Worm (Caenorhabditis elegans) whole organism, L1 larva: Measurements from ENCODE around the gene F46C8.3.

Source experiments
- C34B4.2 ChIP-seq: sonication (generic microtip); optimal IDR thresholded peaks from 2 replicates; lab custom pipeline; 2017; ENCODE audit warnings: mild to moderate bottlenecking, missing genetic modification characterization, missing compliant biosample characterization
- F16B12.6 ChIP-seq: fragments of 150-350 bp; optimal IDR thresholded peaks from 2 replicates; lab custom pipeline; 2014; ENCODE audit warnings: missing biosample characterization, missing genetic modification characterization
- aly-2 ChIP-seq: fragments of 150-350 bp; optimal IDR thresholded peaks from 2 replicates; lab custom pipeline; 2014; ENCODE audit warnings: missing biosample characterization, missing genetic modification characterization
- ama-1 ChIP-seq: fragments of 150-350 bp; optimal IDR thresholded peaks from 2 replicates; lab custom pipeline; 2014
- blmp-1 ChIP-seq: fragments of 150-350 bp; optimal IDR thresholded peaks from 2 replicates; lab custom pipeline; 2014; ENCODE audit warnings: missing biosample characterization, missing genetic modification characterization
- ceh-63 ChIP-seq: fragments of 200-800 bp; sonication (Bioruptor generic); optimal IDR thresholded peaks from 2 replicates; lab custom pipeline; 2018; ENCODE audit warnings: mild to moderate bottlenecking, missing genetic modification characterization, missing compliant biosample characterization
- ceh-82 ChIP-seq, 3 experiments: fragments of 150-350 bp in 1 of 3; sonication (generic microtip) in 2 of 3; optimal IDR thresholded peaks; 2 replicates each; lab custom pipeline; 2014 to 2017; ENCODE audit warnings: missing biosample characterization in 3 of 3, missing genetic modification characterization in 3 of 3
- ces-1 ChIP-seq: fragments of 150-350 bp; optimal IDR thresholded peaks from 2 replicates; lab custom pipeline; 2014; ENCODE audit warnings: missing biosample characterization, missing genetic modification reagents, missing genetic modification characterization
- dsc-1 ChIP-seq: sonication (generic microtip); optimal IDR thresholded peaks from 2 replicates; lab custom pipeline; 2016; ENCODE audit warnings: mild to moderate bottlenecking, missing genetic modification characterization, missing compliant biosample characterization
- efl-1 ChIP-seq, 4 experiments: fragments of 150-350 bp; optimal IDR thresholded peaks in 3 of 4; peaks in 1 of 4; 1 replicate in 1 of 4; 2 replicates in 3 of 4; lab custom pipeline; 2014; ENCODE audit warnings: missing biosample characterization in 2 of 4, missing genetic modification characterization in 2 of 4, missing genetic modification reagents in 2 of 4
- egl-27 ChIP-seq, 2 experiments: fragments of 150-350 bp in 1 of 2; sonication (generic microtip); optimal IDR thresholded peaks; 3 replicates each; lab custom pipeline; 2017 to 2018; ENCODE audit warnings: missing biosample characterization in 2 of 2, missing genetic modification characterization in 2 of 2, missing genetic modification reagents in 2 of 2
- fkh-8 ChIP-seq: sonication (generic microtip); optimal IDR thresholded peaks from 2 replicates; lab custom pipeline; 2016; ENCODE audit warnings: mild to moderate bottlenecking, missing genetic modification characterization, missing compliant biosample characterization
- fos-1 ChIP-seq: fragments of 150-350 bp; optimal IDR thresholded peaks from 2 replicates; lab custom pipeline; 2014; ENCODE audit warnings: missing biosample characterization, missing genetic modification characterization
- lin-14 ChIP-seq: fragments of 200-800 bp; sonication (Bioruptor generic); optimal IDR thresholded peaks from 2 replicates; lab custom pipeline; 2018; ENCODE audit warnings: mild to moderate bottlenecking, missing genetic modification characterization, moderate library complexity, missing compliant biosample characterization
- lin-35 ChIP-seq, 2 experiments: fragments of 150-350 bp; optimal IDR thresholded peaks; 2 replicates each; lab custom pipeline; 2014; ENCODE audit warnings: missing biosample characterization in 2 of 2, missing genetic modification characterization in 2 of 2, missing genetic modification reagents in 2 of 2
- lir-3 ChIP-seq: sonication (generic microtip); optimal IDR thresholded peaks from 2 replicates; lab custom pipeline; 2016; ENCODE audit warnings: mild to moderate bottlenecking, missing genetic modification characterization, moderate library complexity, missing compliant biosample characterization; ENCODE audit not compliant: poor library complexity
- lsy-2 ChIP-seq, 2 experiments: fragments of 150-350 bp; optimal IDR thresholded peaks; 2 replicates each; lab custom pipeline; 2014; ENCODE audit warnings: missing biosample characterization in 2 of 2, missing genetic modification characterization in 2 of 2
- mdl-1 ChIP-seq, 2 experiments: fragments of 150-350 bp; optimal IDR thresholded peaks; 2 replicates each; lab custom pipeline; 2014 to 2017; ENCODE audit warnings: missing biosample characterization in 2 of 2, missing genetic modification characterization in 2 of 2, inconsistent platforms in 1 of 2
- mef-2 ChIP-seq: fragments of 150-350 bp; optimal IDR thresholded peaks from 2 replicates; lab custom pipeline; 2014; ENCODE audit warnings: missing biosample characterization, missing genetic modification characterization
- mep-1 ChIP-seq: fragments of 150-350 bp; optimal IDR thresholded peaks from 2 replicates; lab custom pipeline; 2014; ENCODE audit warnings: missing biosample characterization, missing genetic modification characterization
- nhr-20 ChIP-seq: sonication (generic microtip); optimal IDR thresholded peaks from 2 replicates; lab custom pipeline; 2016; ENCODE audit warnings: mild to moderate bottlenecking, missing genetic modification characterization, missing compliant biosample characterization
- nhr-28 ChIP-seq: fragments of 150-350 bp; optimal IDR thresholded peaks from 2 replicates; lab custom pipeline; 2014; ENCODE audit warnings: missing biosample characterization, missing genetic modification characterization
- nhr-47 ChIP-seq: sonication (generic microtip); optimal IDR thresholded peaks from 2 replicates; lab custom pipeline; 2016; ENCODE audit warnings: mild to moderate bottlenecking, missing genetic modification characterization, moderate library complexity, missing compliant biosample characterization
- nhr-71 ChIP-seq: sonication (generic microtip); optimal IDR thresholded peaks from 2 replicates; lab custom pipeline; 2016; ENCODE audit warnings: mild to moderate bottlenecking, missing genetic modification characterization, moderate library complexity, missing compliant biosample characterization
- nhr-85 ChIP-seq: sonication (generic microtip); peaks from one replicate; lab custom pipeline; 2016; ENCODE audit warnings: missing genetic modification characterization, inconsistent platforms, missing compliant biosample characterization
- pag-3 ChIP-seq: sonication (generic microtip); optimal IDR thresholded peaks from 2 replicates; lab custom pipeline; 2017; ENCODE audit warnings: missing genetic modification characterization, mild to moderate bottlenecking, missing compliant biosample characterization, antibody characterized with exemption, borderline replicate concordance; ENCODE audit not compliant: insufficient read depth
- pax-3 ChIP-seq: fragments of 200-800 bp; sonication (Bioruptor generic); optimal IDR thresholded peaks from 2 replicates; lab custom pipeline; 2018; ENCODE audit warnings: mild to moderate bottlenecking, missing genetic modification characterization, moderate library complexity, missing compliant biosample characterization
- rnt-1 ChIP-seq: sonication (generic microtip); optimal IDR thresholded peaks from 2 replicates; lab custom pipeline; 2016; ENCODE audit warnings: mild to moderate bottlenecking, missing genetic modification characterization, moderate library complexity, missing compliant biosample characterization
- skn-1 ChIP-seq: fragments of 150-350 bp; optimal IDR thresholded peaks from 2 replicates; lab custom pipeline; 2014; ENCODE audit warnings: missing biosample characterization, missing genetic modification characterization
- snu-23 ChIP-seq: sonication (generic microtip); optimal IDR thresholded peaks from 2 replicates; lab custom pipeline; 2016; ENCODE audit warnings: missing genetic modification characterization, missing compliant biosample characterization
- sox-4 ChIP-seq: sonication (generic microtip); optimal IDR thresholded peaks from 2 replicates; lab custom pipeline; 2016; ENCODE audit warnings: missing genetic modification characterization, missing compliant biosample characterization
- unc-130 ChIP-seq: fragments of 150-350 bp; optimal IDR thresholded peaks from 2 replicates; lab custom pipeline; 2017; ENCODE audit warnings: missing biosample characterization, missing genetic modification characterization, inconsistent platforms
- unc-86 ChIP-seq: sonication (generic microtip); optimal IDR thresholded peaks from 2 replicates; lab custom pipeline; 2016; ENCODE audit warnings: missing genetic modification characterization, missing compliant biosample characterization
- unc-98 ChIP-seq: fragments of 200-800 bp; sonication (Bioruptor generic); IDR thresholded peaks from 2 replicates; pipeline ENCODE4 v1.3.6; 2022; ENCODE audit warnings: missing genetic modification characterization, missing compliant biosample characterization
- vab-15 ChIP-seq: sonication (generic microtip); optimal IDR thresholded peaks from 2 replicates; lab custom pipeline; 2017; ENCODE audit warnings: missing genotype, mild to moderate bottlenecking, missing genetic modification characterization, missing compliant biosample characterization
- xbp-1 ChIP-seq: sonication (generic microtip); optimal IDR thresholded peaks from 2 replicates; lab custom pipeline; 2016; ENCODE audit warnings: missing genetic modification characterization, missing compliant biosample characterization
- zip-4 ChIP-seq: fragments of 200-800 bp; sonication (Bioruptor generic); optimal IDR thresholded peaks from 2 replicates; lab custom pipeline; 2018; ENCODE audit warnings: mild to moderate bottlenecking, missing genetic modification characterization, moderate library complexity, missing compliant biosample characterization
- ztf-4 ChIP-seq: fragments of 150-350 bp; optimal IDR thresholded peaks from 2 replicates; lab custom pipeline; 2014; ENCODE audit warnings: missing biosample characterization, missing genetic modification characterization

F46C8.3 gene

DNA sequence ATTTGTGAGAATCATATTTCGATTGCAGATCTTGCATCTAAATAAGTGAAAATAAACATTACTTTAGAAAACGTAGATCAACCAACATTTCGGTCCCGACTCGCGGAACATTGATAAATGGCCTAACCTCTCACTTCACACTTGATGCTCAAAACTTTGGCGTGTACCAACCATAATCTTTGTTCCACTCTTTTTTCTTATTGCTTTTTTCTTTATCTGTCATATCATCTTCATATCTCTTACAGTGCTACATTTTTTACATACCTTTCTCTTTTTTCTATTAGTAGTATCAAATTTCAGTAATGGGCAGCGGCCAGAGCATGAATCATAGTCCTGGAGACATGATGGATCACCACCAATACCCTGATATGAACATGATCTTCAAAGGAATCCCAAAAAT lies at the start of gene F46C8.3:
Gene F46C8.3 (plus strand): TSS at position 301 of the 400 bp plus-strand sequence.
- TF ChIP-seq unc-130 (tag; lab: Kevin White, UChicago): no peak
- no peak for TF ChIP-seq blmp-1 (tag; lab: Kevin White, UChicago)
- TF ChIP-seq mdl-1 (tag; optimal IDR thresholded peaks at IDR 0.05; lab: Kevin White, UChicago): no peak
- no peak for TF ChIP-seq efl-1 (optimal IDR thresholded peaks at IDR 0.05; lab: Kevin White, UChicago)
- peak in 1 of 2 experiments; percentile 56 for TF ChIP-seq efl-1 (GFP tag; optimal IDR thresholded peaks at IDR 0.05 in 1 of 2; lab: Kevin White, UChicago)

DNA sequence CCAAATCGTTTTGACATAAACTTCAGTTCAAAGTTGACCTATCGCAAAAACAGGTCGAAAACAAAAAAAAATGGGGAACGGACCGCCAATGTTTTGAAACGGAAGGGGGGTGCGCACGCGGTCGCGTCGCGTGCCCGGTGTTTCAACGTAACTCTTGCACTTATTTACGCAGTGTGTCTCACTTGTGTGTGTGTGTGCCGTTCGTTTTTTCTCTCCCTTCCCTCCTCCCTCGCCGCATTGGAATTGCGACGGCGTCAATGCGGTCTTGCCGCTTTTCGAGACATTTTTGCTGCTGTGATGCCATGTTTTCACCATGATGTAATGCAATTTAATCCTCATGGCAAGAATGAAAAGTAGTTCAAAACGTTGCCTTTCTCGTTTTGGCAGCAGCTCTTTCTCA lies 46.9 kb upstream of the F46C8.3 start:
- TF ChIP-seq lsy-2 (tag; optimal IDR thresholded peaks at IDR 0.05; lab: Kevin White, UChicago) (peak in 1 of 2 experiments; percentile 15), C34B4.2 (tag; lab: Kevin White, UChicago) (no peak), nhr-47 (tag; lab: Kevin White, UChicago) (peak; percentile 11), ama-1 (lab: Kevin White, UChicago) (no peak), snu-23 (GFP tag; lab: Kevin White, UChicago) (peak; percentile 8), dsc-1 (tag; lab: Kevin White, UChicago) (no peak), nhr-20 (tag; lab: Kevin White, UChicago) (no peak), unc-86 (tag; lab: Kevin White, UChicago) (no peak), ceh-82 (tag; optimal IDR thresholded peaks at IDR 0.05; lab: Kevin White, UChicago) (peak in 1 of 3 experiments; percentile 16), ces-1 (GFP tag; lab: Kevin White, UChicago) (no peak), lin-35 (GFP tag; optimal IDR thresholded peaks at IDR 0.05; lab: Kevin White, UChicago) (peak in 1 of 2 experiments; percentile 18), rnt-1 (peak; percentile 0), ceh-63 (GFP tag; lab: Kevin White, UChicago) (no peak), mep-1 (peak; percentile 15), lin-14 (GFP tag; lab: Kevin White, UChicago) (peak; percentile 89), efl-1 (optimal IDR thresholded peaks at IDR 0.05; lab: Kevin White, UChicago) (no peak), efl-1 (GFP tag; optimal IDR thresholded peaks at IDR 0.05 in 1 of 2; lab: Kevin White, UChicago) (peak in 1 of 2 experiments; percentile 79), xbp-1 (peak; percentile 21), ztf-4 (tag; lab: Kevin White, UChicago) (no peak), nhr-85 (tag; lab: Kevin White, UChicago) (peak; percentile 21), fkh-8 (peak; percentile 14), mdl-1 (tag; optimal IDR thresholded peaks at IDR 0.05; lab: Kevin White, UChicago) (peak in 1 of 2 experiments; percentile 9), pax-3 (peak; percentile 42), zip-4 (GFP tag; lab: Kevin White, UChicago) (no peak), F16B12.6 (tag; lab: Kevin White, UChicago) (peak; percentile 21)

DNA sequence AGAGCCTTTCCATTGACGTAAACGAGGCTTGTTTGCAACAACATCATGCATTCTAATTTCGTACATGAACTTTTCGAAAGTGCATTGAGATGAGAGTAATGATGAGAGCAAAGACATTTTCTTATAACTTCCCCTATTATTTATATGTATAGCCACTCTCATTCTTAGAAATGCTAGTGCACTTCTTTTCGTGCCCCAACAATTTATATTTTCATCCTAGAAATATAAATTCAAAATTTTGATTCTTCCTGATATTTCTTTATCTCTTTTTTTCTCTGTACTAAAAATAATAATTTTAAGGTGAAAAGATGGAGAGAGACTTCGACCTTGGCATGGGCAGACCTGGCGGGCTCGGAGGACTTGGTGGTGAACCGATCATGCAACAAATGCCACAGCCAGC lies 46.4 kb upstream of the F46C8.3 start, which contains the start of gene mek-1:
Gene mek-1 (plus strand): TSS at position 301 of the 400 bp plus-strand sequence.
- TF ChIP-seq pag-3: no peak
- TF ChIP-seq skn-1 (tag; lab: Kevin White, UChicago): no peak
- TF ChIP-seq mep-1: no peak
- TF ChIP-seq sox-4 (tag; lab: Kevin White, UChicago): peak; percentile 46
- no peak for TF ChIP-seq aly-2 (tag; lab: Kevin White, UChicago)
- TF ChIP-seq fkh-8: no peak
- peak; percentile 46 for TF ChIP-seq mef-2
- no peak for TF ChIP-seq lin-14 (GFP tag; lab: Kevin White, UChicago)
- no peak for TF ChIP-seq egl-27 (tag; optimal IDR thresholded peaks at IDR 0.05; lab: Kevin White, UChicago)
- peak; percentile 4 for TF ChIP-seq nhr-71 (tag; lab: Kevin White, UChicago)
- no peak for TF ChIP-seq vab-15 (tag; lab: Kevin White, UChicago)
- no peak for TF ChIP-seq nhr-28 (tag; lab: Kevin White, UChicago)

DNA sequence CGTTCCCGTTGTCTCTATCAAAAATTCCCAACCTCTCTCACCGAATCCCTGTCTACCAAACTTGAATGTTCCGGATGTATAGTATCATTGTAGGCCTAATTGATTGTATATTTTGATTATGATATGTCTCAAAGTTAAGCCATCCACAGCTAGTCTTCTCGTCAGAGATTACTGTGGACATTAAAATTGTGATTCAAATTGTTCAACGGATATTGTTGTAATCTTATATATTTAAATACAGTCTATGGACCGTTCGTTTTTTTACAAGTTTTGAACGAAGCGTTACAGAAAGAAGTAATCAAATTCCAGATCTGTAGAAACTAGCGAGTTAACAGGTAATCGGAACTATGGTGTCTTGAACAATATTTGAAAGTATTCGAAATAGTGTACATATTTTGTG lies 44.6 kb upstream of the F46C8.3 start, which contains the start of gene F48E3.9:
Gene F48E3.9 (plus strand): TSS at position 301 of the 400 bp plus-strand sequence.
- TF ChIP-seq nhr-20 (tag; lab: Kevin White, UChicago) (no peak), unc-98 (GFP tag; lab: Robert Waterston, UW) (no peak), snu-23 (GFP tag; lab: Kevin White, UChicago) (no peak), aly-2 (tag; lab: Kevin White, UChicago) (no peak), lin-35 (GFP tag; optimal IDR thresholded peaks at IDR 0.05; lab: Kevin White, UChicago) (no peak), lir-3 (no peak), egl-27 (tag; optimal IDR thresholded peaks at IDR 0.05; lab: Kevin White, UChicago) (no peak), fos-1 (no peak), sox-4 (tag; lab: Kevin White, UChicago) (no peak), nhr-85 (tag; lab: Kevin White, UChicago) (no peak), lsy-2 (tag; optimal IDR thresholded peaks at IDR 0.05; lab: Kevin White, UChicago) (no peak)
